Worm (Caenorhabditis elegans): ENCODE results near the gene cec-7.

Gene cec-7

DNA sequence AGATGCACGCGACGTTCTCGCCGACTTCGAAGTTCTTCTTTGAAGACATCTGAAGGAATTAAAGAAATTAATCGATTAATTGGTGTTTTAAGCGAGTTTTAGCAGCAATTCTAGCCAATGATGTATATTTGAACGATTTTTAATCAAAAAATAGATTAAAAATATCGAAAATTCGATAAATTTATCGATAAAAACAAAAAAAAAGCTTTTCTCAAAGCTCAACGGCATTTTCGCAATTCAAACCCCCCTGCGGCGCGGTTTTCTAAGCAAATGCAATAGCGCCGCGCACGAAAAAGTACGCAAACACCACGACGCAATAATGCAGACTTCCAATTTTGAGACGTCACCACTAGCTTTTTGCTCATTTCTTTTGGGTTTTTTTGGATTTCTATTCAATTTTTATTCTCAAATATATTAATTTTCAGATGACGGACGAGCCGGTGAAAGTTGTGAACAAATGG is 2.7 kb downstream of the cec-7 start, which contains the start of the genes mrg-1 and spcs-2:
mrg-1 (minus strand) TSS at position 51 of the 461 bp plus-strand sequence.
spcs-2 (plus strand) TSS at position 426 of the 461 bp plus-strand sequence.
- TF ChIP-seq dmd-4 (tag; optimal IDR thresholded peaks at IDR 0.05) (no peak), nhr-6 (tag; optimal IDR thresholded peaks at IDR 0.05) (peak; percentile 61), elt-1 (tag; optimal IDR thresholded peaks at IDR 0.05) (no peak), R02D3.7 (tag; optimal IDR thresholded peaks at IDR 0.05) (peak; percentile 27), mab-5 (tag; optimal IDR thresholded peaks at IDR 0.05) (peak; percentile 74), nhr-23 (tag; optimal IDR thresholded peaks at IDR 0.05) (no peak), unc-55 (GFP tag; optimal IDR thresholded peaks at IDR 0.05) (peak; percentile 97), sma-3 (GFP tag; optimal IDR thresholded peaks at IDR 0.05) (peak; percentile 93), ztf-1 (GFP tag; conservative IDR thresholded peaks at IDR 0.05) (no peak), ceh-82 (tag; optimal IDR thresholded peaks at IDR 0.05) (peak; percentile 54), nhr-12 (tag; optimal IDR thresholded peaks at IDR 0.05) (no peak), ceh-16 (tag; optimal IDR thresholded peaks at IDR 0.05) (no peak), ztf-11 (tag; optimal IDR thresholded peaks at IDR 0.05) (peak; percentile 15), sem-4 (tag; optimal IDR thresholded peaks at IDR 0.05) (peak; percentile 97), alr-1 (tag; optimal IDR thresholded peaks at IDR 0.05) (no peak), F13H6.1 (tag; optimal IDR thresholded peaks at IDR 0.05) (peak; percentile 92), nhr-129 (tag; optimal IDR thresholded peaks at IDR 0.05) (peak; percentile 87), egl-27 (tag; optimal IDR thresholded peaks at IDR 0.05) (peak; percentile 62), snpc-4 (tag; optimal IDR thresholded peaks at IDR 0.05) (no peak), nhr-237 (tag; optimal IDR thresholded peaks at IDR 0.05) (peak; percentile 48), mbf-1 (tag; optimal IDR thresholded peaks at IDR 0.05) (no peak), Y55F3AM.14 (GFP tag; optimal IDR thresholded peaks at IDR 0.05) (peak; percentile 35), nhr-77 (tag; optimal IDR thresholded peaks at IDR 0.05) (peak; percentile 23), zag-1 (tag; optimal IDR thresholded peaks at IDR 0.05) (no peak), ztf-4 (tag; optimal IDR thresholded peaks at IDR 0.05) (peak; percentile 86), nhr-11 (tag; optimal IDR thresholded peaks at IDR 0.05) (no peak), nhr-10 (tag; optimal IDR thresholded peaks at IDR 0.05) (peak; percentile 67), lin-13 (GFP tag; optimal IDR thresholded peaks at IDR 0.05) (peak; percentile 94), mdl-1 (tag; optimal IDR thresholded peaks at IDR 0.05) (peak in 1 of 2 experiments; percentile 19), blmp-1 (tag; optimal IDR thresholded peaks at IDR 0.05; ENCODE audit: insufficient read depth) (peak; percentile 23), skn-1 (tag; optimal IDR thresholded peaks at IDR 0.05) (peak; percentile 37), unc-62 (GFP tag; optimal IDR thresholded peaks at IDR 0.05) (no peak), peb-1 (tag; optimal IDR thresholded peaks at IDR 0.05) (no peak), ZK546.5 (tag; optimal IDR thresholded peaks at IDR 0.05) (peak; percentile 50), gmeb-1 (tag; optimal IDR thresholded peaks at IDR 0.05) (peak; percentile 90), unc-39 (tag; optimal IDR thresholded peaks at IDR 0.05) (no peak), lsy-2 (tag; optimal IDR thresholded peaks at IDR 0.05) (peak; percentile 88 to 93), lin-39 (tag; optimal IDR thresholded peaks at IDR 0.05) (no peak), sma-9 (GFP tag; optimal IDR thresholded peaks at IDR 0.05) (peak; percentile 93), sma-9 (tag; optimal IDR thresholded peaks at IDR 0.05) (no peak), lin-11 (tag; optimal IDR thresholded peaks at IDR 0.05) (peak; percentile 82), crh-2 (tag; optimal IDR thresholded peaks at IDR 0.05) (peak; percentile 91), C34F6.9 (tag; optimal IDR thresholded peaks at IDR 0.05) (peak; percentile 91), nhr-21 (tag; optimal IDR thresholded peaks at IDR 0.05) (peak; percentile 82), fos-1 (tag; optimal IDR thresholded peaks at IDR 0.05) (peak; percentile 51), elt-3 (tag; optimal IDR thresholded peaks at IDR 0.05) (no peak), aly-2 (tag; optimal IDR thresholded peaks at IDR 0.05) (no peak), ama-1 (optimal IDR thresholded peaks at IDR 0.05) (no peak), nhr-25 (tag; optimal IDR thresholded peaks at IDR 0.05) (peak; percentile 87)

Measured in whole organism, L2 larva.